Fruit fly (Drosophila melanogaster): ENCODE measurements around the gene 2mit.

The 2mit gene

DNA sequence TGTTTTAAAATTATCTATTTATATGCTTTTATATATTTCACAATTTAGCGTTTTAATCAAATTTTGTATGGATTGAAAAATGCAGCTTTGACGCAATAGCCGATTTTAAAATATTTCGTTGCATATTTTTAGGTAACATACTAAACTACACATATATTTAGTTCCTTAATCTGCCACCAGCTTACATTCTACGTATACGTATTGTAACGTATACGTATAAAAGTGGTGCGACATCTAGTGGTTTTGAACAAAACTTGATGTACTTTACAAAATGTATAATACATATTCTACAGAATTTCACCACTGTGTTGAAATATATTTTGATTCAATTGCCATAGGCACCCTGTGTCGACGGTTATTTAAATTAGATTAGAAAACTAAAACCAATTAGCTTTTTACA is 77.2 kb downstream of the 2mit start (continued):
- TF ChIP-seq CG18262 (tag; optimal IDR thresholded peaks at IDR 0.05) = peak; percentile 9
- TF ChIP-seq pita (GFP tag; optimal IDR thresholded peaks at IDR 0.05) = peak; percentile 66
- TF ChIP-seq CG6254 (GFP tag; optimal IDR thresholded peaks at IDR 0.05) = peak; percentile 99
- peak; percentile 65 for TF ChIP-seq CG16813 (GFP tag; IDR thresholded peaks at IDR 0.05; ENCODE audit: partially characterized antibody)
- peak; percentile 13 for TF ChIP-seq Camta (GFP tag; optimal IDR thresholded peaks at IDR 0.05)
- peak in 1 of 2 experiments; percentile 20 for TF ChIP-seq bsh (GFP tag; optimal IDR thresholded peaks at IDR 0.05)
- no peak for TF ChIP-seq CG10462 (GFP tag; optimal IDR thresholded peaks at IDR 0.05)
- TF ChIP-seq Dek (tag; optimal IDR thresholded peaks at IDR 0.05) = peak; percentile 30
- peak; percentile 3 for TF ChIP-seq CG3163 (GFP tag; optimal IDR thresholded peaks at IDR 0.05)
- TF ChIP-seq H15 (GFP tag; IDR thresholded peaks at IDR 0.05) = peak; percentile 42; the same call in 1 of the 3 replicates
- TF ChIP-seq CG8089 (GFP tag; optimal IDR thresholded peaks at IDR 0.05) = peak; percentile 20
- TF ChIP-seq CG10979 (tag; optimal IDR thresholded peaks at IDR 0.05) = peak; percentile 66
- TF ChIP-seq insv (GFP tag; optimal IDR thresholded peaks at IDR 0.05) = peak in 1 of 2 experiments; percentile 74

DNA sequence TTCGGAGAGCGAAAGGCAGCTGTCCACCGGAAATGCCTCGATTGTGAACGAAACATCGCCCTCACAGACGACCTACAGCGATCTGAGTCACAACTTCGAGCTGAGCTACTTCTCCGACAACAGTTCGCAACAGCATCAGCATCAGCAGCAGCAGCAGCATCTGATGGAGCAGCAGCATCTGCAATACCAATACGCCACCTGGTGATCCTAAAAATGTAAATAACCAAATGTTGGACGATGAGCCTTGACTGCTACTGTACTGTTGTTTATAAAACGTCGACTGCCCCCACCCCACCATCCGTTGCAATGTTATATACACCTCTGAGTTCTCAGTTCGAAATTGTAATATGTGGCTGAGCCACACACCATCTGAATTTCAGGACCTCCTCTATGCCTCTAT is 78.2 kb downstream of the 2mit start:
- peak; percentile 95 for TF ChIP-seq CG10979 (tag; optimal IDR thresholded peaks at IDR 0.05)
- peak; percentile 73 for TF ChIP-seq Ets65A (GFP tag)
- TF ChIP-seq PHDP (tag; optimal IDR thresholded peaks at IDR 0.05) = no peak
- peak; percentile 89 for TF ChIP-seq CTCF (GFP tag; optimal IDR thresholded peaks at IDR 0.05)
- TF ChIP-seq slou (GFP tag; optimal IDR thresholded peaks at IDR 0.05) = no peak

DNA sequence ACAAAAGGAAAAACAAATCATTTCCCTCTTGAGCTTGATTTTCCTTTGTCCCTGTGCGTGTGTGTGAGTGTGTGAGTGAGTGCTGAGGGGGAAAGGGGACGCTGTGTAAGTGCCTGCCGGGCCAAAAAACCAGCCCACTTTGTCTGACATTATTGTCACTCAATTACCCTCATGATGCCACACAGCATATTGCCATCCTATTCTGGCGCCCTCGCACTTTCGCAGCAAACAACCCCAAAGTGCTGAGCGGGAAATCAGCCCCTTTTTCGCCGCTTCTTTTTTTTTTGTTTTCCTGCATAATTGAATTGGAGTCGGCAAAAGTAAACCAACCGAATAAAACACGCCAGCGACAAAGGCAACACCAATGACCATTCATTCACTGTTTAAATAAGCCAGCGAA is 79.8 kb downstream of the 2mit start:
- TF ChIP-seq Eip74EF (GFP tag; optimal IDR thresholded peaks at IDR 0.05) (no peak), sob (GFP tag; IDR thresholded peaks at IDR 0.05) (0 out of 2 replicates have a peak, but pooled peaks have one; percentile 11), bigmax (GFP tag; optimal IDR thresholded peaks at IDR 0.05) (no peak), pros (GFP tag; optimal IDR thresholded peaks at IDR 0.05) (peak; percentile 69), z (GFP tag; IDR thresholded peaks at IDR 0.05) (peak; percentile 88), MESR4 (GFP tag; optimal IDR thresholded peaks at IDR 0.05) (no peak), CG30431 (GFP tag; optimal IDR thresholded peaks at IDR 0.05) (no peak), sqz (GFP tag; optimal IDR thresholded peaks at IDR 0.05) (peak; percentile 76), cg (GFP tag; optimal IDR thresholded peaks at IDR 0.05) (peak; percentile 25), Nf-YC (tag; optimal IDR thresholded peaks at IDR 0.05) (peak; percentile 62), kni (GFP tag; optimal IDR thresholded peaks at IDR 0.05) (peak; percentile 8), gcm (GFP tag; optimal IDR thresholded peaks at IDR 0.05) (peak; percentile 25), crol (GFP tag; IDR thresholded peaks at IDR 0.05) (0 out of 2 replicates have a peak, but pooled peaks have one; percentile 29), Dref (GFP tag; IDR thresholded peaks at IDR 0.05) (0 out of 2 replicates have a peak, but pooled peaks have one; percentile 17), oc (tag; optimal IDR thresholded peaks at IDR 0.05) (no peak), seq (GFP tag; IDR thresholded peaks at IDR 0.05) (peak; percentile 72; the same call in 1 of the 2 replicates), Nf-YB (GFP tag; optimal IDR thresholded peaks at IDR 0.05) (peak; percentile 52)

DNA sequence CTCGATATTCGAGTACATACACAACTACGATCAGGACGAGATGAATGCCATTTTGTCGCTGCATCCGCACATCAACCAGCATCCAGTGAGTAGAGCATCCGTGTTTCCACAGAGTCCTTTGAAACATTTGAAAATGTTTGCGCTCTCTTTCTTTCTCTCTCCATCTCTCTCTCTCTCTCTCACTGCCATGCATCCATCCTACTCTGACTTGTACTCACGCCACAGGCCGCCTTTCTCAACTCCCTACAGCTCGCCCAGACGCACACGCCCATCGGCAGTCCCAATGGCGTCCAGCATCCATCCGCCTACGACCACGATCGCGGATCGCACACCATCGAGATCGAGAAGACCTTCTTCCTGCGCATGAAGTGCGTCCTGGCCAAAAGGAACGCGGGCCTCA is 80.9 kb downstream of the 2mit start:
- TF ChIP-seq CG12219 (GFP tag; optimal IDR thresholded peaks at IDR 0.05) (no peak), CG1832 (GFP tag; optimal IDR thresholded peaks at IDR 0.05) (peak; percentile 63), Atf-2 (GFP tag; optimal IDR thresholded peaks at IDR 0.05) (no peak), Xrp1 (GFP tag; IDR thresholded peaks at IDR 0.05) (no peak), Nf-YC (tag; optimal IDR thresholded peaks at IDR 0.05) (peak; percentile 6), Trl (optimal IDR thresholded peaks at IDR 0.05) (peak in 1 of 2 experiments; percentile 5), Trl (GFP tag; optimal IDR thresholded peaks at IDR 0.05) (no peak), Usf (GFP tag; optimal IDR thresholded peaks at IDR 0.05) (no peak), tio (GFP tag; optimal IDR thresholded peaks at IDR 0.05) (no peak), lab (GFP tag; optimal IDR thresholded peaks at IDR 0.05) (no peak), Nf-YB (GFP tag; optimal IDR thresholded peaks at IDR 0.05) (peak; percentile 59), stc (GFP tag; IDR thresholded peaks at IDR 0.05) (no peak), Med (GFP tag) (peak; percentile 40), aop (GFP tag; IDR thresholded peaks at IDR 0.05) (no peak), CG11695 (GFP tag; IDR thresholded peaks at IDR 0.05) (no peak), CkIIα-i1 (GFP tag; IDR thresholded peaks at IDR 0.05) (no peak), Ptx1 (GFP tag; IDR thresholded peaks at IDR 0.05) (no peak)

All from whole organism, embryonic.